Worm (Caenorhabditis elegans): ENCODE data around the gene mlcd-1.

- TF ChIP-seq pat-9 (tag; optimal IDR thresholded peaks at IDR 0.05), result no peak
- no peak for TF ChIP-seq ceh-45 (GFP tag; IDR thresholded peaks at IDR 0.05)
- TF ChIP-seq pha-4 (tag; optimal IDR thresholded peaks at IDR 0.05), result no peak
- no peak for TF ChIP-seq fkh-10 (GFP tag; optimal IDR thresholded peaks at IDR 0.05)
- no peak for TF ChIP-seq ceh-24 (tag; optimal IDR thresholded peaks at IDR 0.05)
- no peak for TF ChIP-seq nhr-11 (tag; optimal IDR thresholded peaks at IDR 0.05)
- no peak for TF ChIP-seq pha-2 (tag; optimal IDR thresholded peaks at IDR 0.05)
- TF ChIP-seq unc-55 (GFP tag; optimal IDR thresholded peaks at IDR 0.05), result peak; percentile 67
- peak; percentile 52 for TF ChIP-seq ama-1 (optimal IDR thresholded peaks at IDR 0.05)
- no peak for TF ChIP-seq pqm-1 (tag; optimal IDR thresholded peaks at IDR 0.05)
- TF ChIP-seq T23F11.4 (GFP tag; optimal IDR thresholded peaks at IDR 0.05), result no peak
- TF ChIP-seq ets-4 (tag; optimal IDR thresholded peaks at IDR 0.05), result peak; percentile 26
- no peak for TF ChIP-seq hlh-8 (tag; optimal IDR thresholded peaks at IDR 0.05)
- TF ChIP-seq dve-1 (tag; optimal IDR thresholded peaks at IDR 0.05), result no peak
Observed at ce11 chrIII:4560393-4560890, 7.5 kb downstream of the mlcd-1 start.
